Fruit fly (Drosophila melanogaster): Measurements from ENCODE around the gene Gk1.

- TF ChIP-seq Jra (GFP tag; optimal IDR thresholded peaks at IDR 0.05) (peak; percentile 54), OdsH (GFP tag; optimal IDR thresholded peaks at IDR 0.05) (no peak), fru (GFP tag; optimal IDR thresholded peaks at IDR 0.05) (no peak), foxo (GFP tag; optimal IDR thresholded peaks at IDR 0.05) (no peak), h (GFP tag; optimal IDR thresholded peaks at IDR 0.05) (no peak), pan (optimal IDR thresholded peaks at IDR 0.05) (no peak), psq (GFP tag; optimal IDR thresholded peaks at IDR 0.05) (no peak)
Measured at dm6 chr3L:174501-174900, 31.1 kb downstream of the Gk1 start.

All from whole organism, wandering third instar larva.